Fruit fly (Drosophila melanogaster): ENCODE data around the gene CG16863.

Gene CG16863

dm6 chr2L:13780109-13780947, 10.4 kb upstream of the CG16863 start, which contains the start of the genes CG9008 and p38b:
Gene CG9008 (minus strand): TSS chr2L:13780165.
Gene p38b (plus strand): TSS chr2L:13780689.
- TF ChIP-seq CG15696 (tag; optimal IDR thresholded peaks at IDR 0.05) (peak; percentile 46), toy (GFP tag; IDR thresholded peaks at IDR 0.05) (0 out of 2 replicates have a peak, but pooled peaks have one; percentile 20), CG30020 (tag; optimal IDR thresholded peaks at IDR 0.05) (peak; percentile 65), CG10366 (GFP tag; IDR thresholded peaks at IDR 0.05) (peak; percentile 56; the same call in 1 of the 2 replicates), MESR4 (GFP tag; optimal IDR thresholded peaks at IDR 0.05) (peak; percentile 70), CG10431 (GFP tag; optimal IDR thresholded peaks at IDR 0.05) (peak; percentile 75), inv (GFP tag; IDR thresholded peaks at IDR 0.05; ENCODE audit: partially characterized antibody) (peak; percentile 20; the same call in 1 of the 2 replicates), lmd (GFP tag; IDR thresholded peaks at IDR 0.05) (peak; percentile 72), Sox102F (GFP tag; optimal IDR thresholded peaks at IDR 0.05) (peak; percentile 80), ab (GFP tag; optimal IDR thresholded peaks at IDR 0.05) (no peak), ssp (GFP tag; IDR thresholded peaks at IDR 0.05) (peak; percentile 63), CG2116 (GFP tag; optimal IDR thresholded peaks at IDR 0.05) (peak; percentile 74), vvl (GFP tag; IDR thresholded peaks at IDR 0.05) (peak; percentile 59), vfl (GFP tag; optimal IDR thresholded peaks at IDR 0.05) (peak; percentile 8), CG7987 (GFP tag; optimal IDR thresholded peaks at IDR 0.05) (no peak), CG43689 (GFP tag; IDR thresholded peaks at IDR 0.05) (no peak), lov (optimal IDR thresholded peaks at IDR 0.05) (no peak), lov (GFP tag; IDR thresholded peaks at IDR 0.05) (no peak), bigmax (GFP tag; optimal IDR thresholded peaks at IDR 0.05) (no peak), eve (GFP tag; optimal IDR thresholded peaks at IDR 0.05) (no peak), tgo (GFP tag; IDR thresholded peaks at IDR 0.05) (peak; percentile 57; the same call in 2 of the 3 replicates), CG8281 (tag; optimal IDR thresholded peaks at IDR 0.05) (peak; percentile 54), HLHmδ (GFP tag; optimal IDR thresholded peaks at IDR 0.05) (peak; percentile 19), Adf1 (GFP tag; IDR thresholded peaks at IDR 0.05) (peak; percentile 23; the same call in 1 of the 2 replicates), Rx (GFP tag; IDR thresholded peaks at IDR 0.05) (no peak), CG18619 (GFP tag; optimal IDR thresholded peaks at IDR 0.05) (peak; percentile 90), TFAM (GFP tag; optimal IDR thresholded peaks at IDR 0.05) (no peak), nerfin-1 (tag; optimal IDR thresholded peaks at IDR 0.05) (peak; percentile 76), CG2889 (GFP tag; IDR thresholded peaks at IDR 0.05) (0 out of 3 replicates have a peak, but pooled peaks have one; percentile 4), dpn (GFP tag; optimal IDR thresholded peaks at IDR 0.05) (peak; percentile 30 to 83), salm (tag; optimal IDR thresholded peaks at IDR 0.05) (peak; percentile 8), odd (GFP tag; optimal IDR thresholded peaks at IDR 0.05) (peak; percentile 87), NK7.1 (GFP tag; optimal IDR thresholded peaks at IDR 0.05) (no peak), zen (tag; optimal IDR thresholded peaks at IDR 0.05) (peak; percentile 44), ATbp (GFP tag; optimal IDR thresholded peaks at IDR 0.05) (peak; percentile 58), Asciz (GFP tag; optimal IDR thresholded peaks at IDR 0.05) (peak; percentile 73), CG3995 (GFP tag; optimal IDR thresholded peaks at IDR 0.05) (no peak), CG12219 (GFP tag; optimal IDR thresholded peaks at IDR 0.05) (peak; percentile 40), YL-1 (GFP tag; optimal IDR thresholded peaks at IDR 0.05) (peak; percentile 47), pan (optimal IDR thresholded peaks at IDR 0.05) (no peak), pan (GFP tag; optimal IDR thresholded peaks at IDR 0.05 in 1 of 2, IDR thresholded peaks at IDR 0.05 in 1 of 2) (peak in 1 of 2 experiments; percentile 69), CG1647 (GFP tag; optimal IDR thresholded peaks at IDR 0.05) (no peak), sima (GFP tag; optimal IDR thresholded peaks at IDR 0.05) (no peak), Hr3 (GFP tag; optimal IDR thresholded peaks at IDR 0.05) (peak; percentile 84), E2f2 (GFP tag; IDR thresholded peaks at IDR 0.05) (0 out of 2 replicates have a peak, but pooled peaks have one; percentile 24), pb (GFP tag; optimal IDR thresholded peaks at IDR 0.05) (no peak), CG31388 (GFP tag; optimal IDR thresholded peaks at IDR 0.05) (no peak), CG15269 (tag; optimal IDR thresholded peaks at IDR 0.05) (peak; percentile 87), Mad (GFP tag; optimal IDR thresholded peaks at IDR 0.05) (no peak)

Data from whole organism, embryonic.